Worm (Caenorhabditis elegans): ENCODE measurements around the gene chil-11.

Gene chil-11

ce11 chrIV:5780234-5780788, 39.2 kb downstream of the chil-11 start:
- TF ChIP-seq unc-39 (tag; optimal IDR thresholded peaks at IDR 0.05) = no peak
- peak; percentile 38 for TF ChIP-seq elt-1 (tag; optimal IDR thresholded peaks at IDR 0.05; ENCODE audit: borderline replicate concordance, insufficient read depth)
- TF ChIP-seq hlh-1 (tag; optimal IDR thresholded peaks at IDR 0.05) = no peak

ce11 chrIV:5783675-5784074, 42.5 kb downstream of the chil-11 start:
- TF ChIP-seq nhr-76 (tag; optimal IDR thresholded peaks at IDR 0.05) (no peak), ceh-39 (tag; optimal IDR thresholded peaks at IDR 0.05) (no peak), mab-5 (tag; optimal IDR thresholded peaks at IDR 0.05) (no peak), nhr-12 (tag; optimal IDR thresholded peaks at IDR 0.05) (no peak), lin-13 (tag; optimal IDR thresholded peaks at IDR 0.05) (no peak), zip-8 (tag; optimal IDR thresholded peaks at IDR 0.05) (no peak), sem-2 (GFP tag; optimal IDR thresholded peaks at IDR 0.05) (no peak), ztf-11 (tag; optimal IDR thresholded peaks at IDR 0.05) (no peak), elt-1 (tag; optimal IDR thresholded peaks at IDR 0.05; ENCODE audit: borderline replicate concordance, insufficient read depth) (no peak)

ce11 chrIV:5790993-5791392, 49.8 kb downstream of the chil-11 start, which contains the start of gene C31H1.2:
TSS of gene C31H1.2 (plus strand) at chrIV:5791293.
- no peak for TF ChIP-seq bed-3 (GFP tag; optimal IDR thresholded peaks at IDR 0.05)
